Worm (Caenorhabditis elegans): ENCODE data around the gene F19G12.9.

DNA sequence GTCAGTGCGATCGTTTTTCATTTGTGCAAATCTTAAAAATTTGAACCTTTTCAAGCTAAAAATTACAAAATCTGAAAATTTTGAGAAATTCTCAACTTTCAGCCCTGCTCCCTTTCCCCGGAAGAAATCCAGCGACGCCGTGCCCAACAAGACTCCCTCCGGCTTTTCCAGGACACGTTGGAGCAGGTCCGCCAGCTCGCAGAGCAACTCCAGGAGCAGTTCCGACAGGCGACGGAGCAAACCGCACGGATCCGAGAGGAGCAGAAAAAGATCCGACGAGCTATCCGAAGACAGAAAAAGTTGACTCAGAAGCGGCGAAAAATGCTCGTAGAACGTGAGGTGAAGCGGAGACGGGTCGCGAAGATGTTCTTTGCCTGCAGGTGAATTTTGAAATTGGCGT, 32.2 kb downstream of the F19G12.9 start:
- TF ChIP-seq ceh-63 (GFP tag; optimal IDR thresholded peaks at IDR 0.05) (no peak), zag-1 (tag; optimal IDR thresholded peaks at IDR 0.05) (no peak)

Data from whole organism, L1 larva.